Fruit fly (Drosophila melanogaster) whole organism: ENCODE results near the gene Ccz1.

Source experiments
- EcR ChIP-seq, 2 experiments: fragments of >200 bp; optimal IDR thresholded peaks; 2 replicates each; lab custom pipeline; 2017; ENCODE audit warnings: missing biosample characterization in 2 of 2, missing genetic modification characterization in 2 of 2, missing genetic modification reagents in 2 of 2
- usp ChIP-seq: fragments of >200 bp; optimal IDR thresholded peaks from 2 replicates; lab custom pipeline; 2017; ENCODE audit warnings: missing biosample characterization, missing genetic modification characterization, mixed read lengths

DNA sequence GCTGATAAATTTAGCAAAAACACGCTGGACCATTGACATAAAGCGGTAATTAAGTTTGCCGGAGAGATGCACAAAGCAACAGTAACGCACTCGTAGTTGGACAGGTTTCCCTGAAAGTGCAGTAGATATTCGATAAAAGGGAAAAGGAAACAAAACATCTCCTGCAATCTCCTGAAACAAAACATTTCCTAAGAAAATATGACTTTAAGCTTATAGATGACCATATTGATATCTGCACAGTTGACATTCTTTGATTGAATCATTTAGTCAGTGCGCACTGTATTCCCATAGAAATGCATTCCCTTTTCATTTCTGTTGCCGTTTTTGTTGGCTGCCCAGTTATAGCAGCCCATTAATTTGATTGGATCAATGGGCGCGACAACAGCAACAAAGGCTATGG is 46.1 kb downstream of the Ccz1 start:
- TF ChIP-seq EcR (GFP tag; optimal IDR thresholded peaks at IDR 0.05; lab: Kevin White, UChicago) = no peak
- no peak for TF ChIP-seq usp (GFP tag; lab: Kevin White, UChicago)
